Worm (Caenorhabditis elegans): Measurements from ENCODE around the gene F22F7.4.

The F22F7.4 gene

DNA sequence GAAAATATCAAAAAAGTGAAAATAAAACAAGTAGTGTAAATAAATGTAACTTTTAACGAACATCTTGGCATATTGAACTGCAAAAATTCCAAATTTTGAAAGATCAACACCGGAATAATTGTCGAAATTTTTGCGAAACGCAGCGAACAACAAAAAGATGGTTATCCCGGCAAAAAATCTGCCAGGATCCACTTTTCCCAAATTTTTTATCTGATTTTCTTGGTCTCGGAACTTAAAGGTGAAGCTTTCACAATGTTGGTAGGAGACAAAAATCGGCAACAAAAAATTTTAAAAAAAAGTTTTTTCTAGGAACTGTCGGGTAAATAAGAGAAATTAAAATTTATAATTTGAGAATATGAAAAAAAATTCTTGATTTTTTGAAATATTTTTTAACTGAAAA is 12.7 kb upstream of the F22F7.4 start, which contains the start of gene bgnt-1.2:
Gene bgnt-1.2, minus strand, starts transcription at position 101 of the 400 bp plus-strand sequence.
- TF ChIP-seq unc-39 (tag; optimal IDR thresholded peaks at IDR 0.05) (no peak), drap-1 (GFP tag; optimal IDR thresholded peaks at IDR 0.05) (no peak), nhr-76 (tag; optimal IDR thresholded peaks at IDR 0.05) (no peak), M03D4.4 (tag; optimal IDR thresholded peaks at IDR 0.05) (no peak), elt-3 (tag; optimal IDR thresholded peaks at IDR 0.05) (no peak), ceh-39 (tag; optimal IDR thresholded peaks at IDR 0.05) (no peak), mep-1 (tag; optimal IDR thresholded peaks at IDR 0.05) (no peak)

DNA sequence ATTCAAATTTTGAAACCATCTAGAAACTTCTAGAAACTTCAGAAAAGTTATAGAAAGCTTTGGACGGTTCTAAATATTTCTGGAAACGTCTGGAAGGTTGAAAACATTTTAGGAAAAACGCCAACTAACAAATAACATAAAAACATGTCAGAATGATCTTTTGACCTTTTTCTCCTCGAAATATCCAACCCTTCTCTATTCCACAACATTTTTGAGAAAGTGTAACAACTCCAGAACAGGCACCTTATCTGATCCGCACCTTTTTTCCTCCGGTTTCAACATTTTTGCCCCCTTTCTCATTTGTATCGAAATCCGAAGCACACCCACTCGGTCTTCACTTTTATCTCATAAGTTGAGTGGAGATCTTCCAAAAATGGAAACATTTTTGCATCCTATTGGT is 4.5 kb upstream of the F22F7.4 start, which contains the start of gene F22F7.3:
Gene F22F7.3, plus strand, starts transcription at position 301 of the 400 bp plus-strand sequence.
- TF ChIP-seq unc-120 (tag; optimal IDR thresholded peaks at IDR 0.05; ENCODE audit: poor library complexity, severe bottlenecking) (no peak), M03D4.4 (tag; optimal IDR thresholded peaks at IDR 0.05) (no peak), unc-39 (tag; optimal IDR thresholded peaks at IDR 0.05) (no peak), sem-2 (GFP tag; optimal IDR thresholded peaks at IDR 0.05) (no peak), snpc-4 (tag; optimal IDR thresholded peaks at IDR 0.05) (no peak)

DNA sequence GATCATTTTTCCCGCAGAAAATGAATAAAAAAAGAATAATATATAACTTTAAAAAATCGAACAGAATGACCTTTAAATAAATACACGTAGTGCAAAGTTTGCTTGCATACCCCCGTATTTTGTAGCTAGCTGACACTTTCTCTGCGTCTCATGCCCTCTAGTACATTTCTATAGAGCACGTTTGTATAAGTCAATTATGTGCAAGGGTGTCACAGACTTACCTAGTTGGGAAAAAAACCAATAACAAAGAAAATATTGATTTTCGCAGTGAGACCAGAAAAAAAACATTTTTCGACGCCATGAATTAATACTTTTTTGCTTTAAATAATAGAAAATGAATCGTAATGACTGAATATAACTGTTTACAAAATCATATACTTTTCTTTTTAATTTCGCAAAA is 3.4 kb upstream of the F22F7.4 start, which contains the start of gene ckb-4:
Gene ckb-4, minus strand, starts transcription at position 140 of the 400 bp plus-strand sequence.
- TF ChIP-seq mep-1 (tag; optimal IDR thresholded peaks at IDR 0.05) (peak; percentile 29), pha-4 (tag; optimal IDR thresholded peaks at IDR 0.05) (peak; percentile 43), unc-62 (GFP tag; optimal IDR thresholded peaks at IDR 0.05) (no peak), tbx-8 (GFP tag; optimal IDR thresholded peaks at IDR 0.05) (no peak), ztf-11 (tag; optimal IDR thresholded peaks at IDR 0.05) (no peak), unc-120 (tag; optimal IDR thresholded peaks at IDR 0.05; ENCODE audit: poor library complexity, severe bottlenecking) (no peak), unc-39 (tag; optimal IDR thresholded peaks at IDR 0.05) (no peak), sem-2 (GFP tag; optimal IDR thresholded peaks at IDR 0.05) (no peak), nhr-237 (tag; optimal IDR thresholded peaks at IDR 0.05) (peak; percentile 49), ces-1 (GFP tag; optimal IDR thresholded peaks at IDR 0.05) (peak; percentile 94), ceh-39 (tag; optimal IDR thresholded peaks at IDR 0.05) (peak; percentile 10), ceh-83 (GFP tag; optimal IDR thresholded peaks at IDR 0.05) (no peak)

DNA sequence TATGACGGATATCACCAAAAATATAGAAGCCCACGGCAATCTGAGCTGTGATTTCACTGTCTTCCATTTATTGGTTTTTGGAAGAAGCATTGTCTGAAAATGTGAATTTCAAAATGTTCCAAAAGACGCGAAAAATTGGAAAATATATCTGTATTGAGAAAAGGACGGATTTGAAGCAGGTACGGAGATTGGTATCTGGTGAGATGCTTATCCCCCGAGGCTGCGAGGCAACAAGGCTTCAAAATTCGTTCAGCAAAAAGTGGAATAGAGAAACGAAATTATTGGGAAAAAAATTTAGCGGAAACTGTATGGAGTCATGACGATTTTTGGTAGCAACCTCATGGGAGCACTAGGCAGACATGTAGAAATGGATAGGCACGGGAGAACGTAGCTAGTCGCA is 2.8 kb downstream of the F22F7.4 start, which contains the start of gene F36F12.1:
Gene F36F12.1, minus strand, starts transcription at position 101 of the 400 bp plus-strand sequence.
- TF ChIP-seq cnd-1 (tag; optimal IDR thresholded peaks at IDR 0.05), result no peak

DNA sequence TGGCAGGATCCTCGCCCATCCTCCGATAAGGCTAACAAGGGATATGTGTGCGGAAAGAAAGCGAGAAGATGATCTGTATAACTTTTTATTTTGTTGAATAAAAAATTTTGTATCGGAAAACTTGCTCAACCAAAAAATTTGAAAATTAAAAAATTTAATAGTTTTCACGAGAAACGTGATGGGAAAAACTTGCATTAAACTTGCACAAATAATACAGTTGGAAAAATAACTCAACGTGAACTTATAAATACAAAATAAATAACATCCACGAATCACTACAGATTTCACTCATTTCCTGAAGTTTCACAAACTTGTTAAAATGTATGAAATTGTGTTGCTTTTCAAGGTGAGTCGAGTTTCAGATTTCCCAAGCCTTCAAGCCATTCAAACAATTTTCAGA is 6.8 kb downstream of the F22F7.4 start, which contains the start of gene F36F12.7:
Gene F36F12.7, plus strand, starts transcription at position 301 of the 400 bp plus-strand sequence.
- no peak for TF ChIP-seq mep-1 (tag; optimal IDR thresholded peaks at IDR 0.05)
- no peak for TF ChIP-seq nhr-237 (tag; optimal IDR thresholded peaks at IDR 0.05)
- TF ChIP-seq ceh-83 (GFP tag; optimal IDR thresholded peaks at IDR 0.05), result no peak
- TF ChIP-seq sem-2 (GFP tag; optimal IDR thresholded peaks at IDR 0.05), result no peak
- TF ChIP-seq lsy-2 (tag; optimal IDR thresholded peaks at IDR 0.05), result no peak
- TF ChIP-seq ceh-43 (GFP tag; optimal IDR thresholded peaks at IDR 0.05), result no peak
- TF ChIP-seq mls-2 (tag; optimal IDR thresholded peaks at IDR 0.05), result no peak
- TF ChIP-seq ces-1 (GFP tag; optimal IDR thresholded peaks at IDR 0.05), result no peak
- no peak for TF ChIP-seq sptf-1 (tag; optimal IDR thresholded peaks at IDR 0.05)
- no peak for TF ChIP-seq elt-1 (tag; optimal IDR thresholded peaks at IDR 0.05; ENCODE audit: borderline replicate concordance, insufficient read depth)
- no peak for TF ChIP-seq zip-8 (tag; optimal IDR thresholded peaks at IDR 0.05)
- TF ChIP-seq drap-1 (GFP tag; optimal IDR thresholded peaks at IDR 0.05), result no peak
- TF ChIP-seq hlh-1 (tag; optimal IDR thresholded peaks at IDR 0.05), result no peak
- TF ChIP-seq ham-2 (GFP tag; optimal IDR thresholded peaks at IDR 0.05), result no peak
- TF ChIP-seq pha-4 (tag; optimal IDR thresholded peaks at IDR 0.05), result no peak
- no peak for TF ChIP-seq cnd-1 (tag; optimal IDR thresholded peaks at IDR 0.05)
- TF ChIP-seq nhr-28 (tag; optimal IDR thresholded peaks at IDR 0.05), result no peak
- TF ChIP-seq lin-32 (GFP tag; optimal IDR thresholded peaks at IDR 0.05), result no peak

DNA sequence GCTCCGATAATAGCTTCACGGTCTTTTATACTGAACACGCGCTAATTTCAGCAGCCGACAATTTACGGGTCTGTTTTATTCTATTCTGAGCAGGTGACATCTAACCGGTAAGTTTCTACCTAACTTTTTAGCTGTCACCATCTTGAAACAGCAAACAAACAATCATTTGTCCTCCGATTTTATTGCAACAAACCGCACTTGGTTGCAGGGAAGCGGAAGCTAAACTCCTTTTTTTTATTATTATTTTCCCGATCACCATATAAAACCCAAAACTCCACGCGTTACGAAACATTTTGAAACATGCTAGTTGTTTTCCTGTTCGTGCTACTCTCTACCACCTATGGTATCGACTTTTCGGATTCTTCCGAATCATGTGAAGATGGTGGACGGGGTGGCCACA is 8.2 kb downstream of the F22F7.4 start, which contains the start of gene clec-208:
Gene clec-208, plus strand, starts transcription at position 301 of the 400 bp plus-strand sequence.
- no peak for TF ChIP-seq cnd-1 (tag; optimal IDR thresholded peaks at IDR 0.05)
- TF ChIP-seq bed-3 (GFP tag; optimal IDR thresholded peaks at IDR 0.05), result no peak
- TF ChIP-seq ceh-43 (GFP tag; optimal IDR thresholded peaks at IDR 0.05), result no peak
- no peak for TF ChIP-seq nhr-237 (tag; optimal IDR thresholded peaks at IDR 0.05)
- TF ChIP-seq tbx-8 (GFP tag; optimal IDR thresholded peaks at IDR 0.05), result no peak
- no peak for TF ChIP-seq ceh-83 (GFP tag; optimal IDR thresholded peaks at IDR 0.05)
- no peak for TF ChIP-seq hlh-1 (tag; optimal IDR thresholded peaks at IDR 0.05)
- TF ChIP-seq nhr-76 (tag; optimal IDR thresholded peaks at IDR 0.05), result no peak
- TF ChIP-seq mls-2 (tag; optimal IDR thresholded peaks at IDR 0.05), result no peak
- TF ChIP-seq elt-3 (tag; optimal IDR thresholded peaks at IDR 0.05), result no peak
- TF ChIP-seq ces-1 (GFP tag; optimal IDR thresholded peaks at IDR 0.05), result no peak
- no peak for TF ChIP-seq pha-4 (tag; optimal IDR thresholded peaks at IDR 0.05)

Measured in whole organism, mixed stage, embryonic.